Fruit fly (Drosophila melanogaster) whole organism, embryonic: ENCODE results near the gene CG13031.

Experiments
- Atf3 ChIP-seq: fragments of 200-800 bp; sonication (Bioruptor generic); optimal IDR thresholded peaks from 3 replicates; lab custom pipeline; 2016; ENCODE audit warnings: missing biosample characterization, missing genetic modification characterization
- B-H2 ChIP-seq: fragments of 200-800 bp; sonication (Bioruptor generic); optimal IDR thresholded peaks from 2 replicates; lab custom pipeline; 2018; ENCODE audit warnings: missing biosample characterization, mild to moderate bottlenecking, missing genetic modification characterization
- CG10462 ChIP-seq: fragments of 200-800 bp; sonication (Bioruptor generic); optimal IDR thresholded peaks from 2 replicates; lab custom pipeline; 2016; ENCODE audit warnings: missing biosample characterization, missing genetic modification characterization
- CG10543 ChIP-seq: fragments of 200-800 bp; sonication (Bioruptor generic); optimal IDR thresholded peaks from 3 replicates; lab custom pipeline; 2017; ENCODE audit warnings: missing biosample characterization, mild to moderate bottlenecking, missing genetic modification characterization, moderate library complexity
- CG10654 ChIP-seq: fragments of 200-800 bp; sonication (Bioruptor generic); optimal IDR thresholded peaks from 2 replicates; lab custom pipeline; 2016; ENCODE audit warnings: missing biosample characterization, missing genetic modification characterization
- CG12071 ChIP-seq: fragments of 200-800 bp; sonication (Bioruptor generic); optimal IDR thresholded peaks from 3 replicates; lab custom pipeline; 2018; ENCODE audit warnings: missing biosample characterization, mild to moderate bottlenecking, missing genetic modification characterization
- CG1233 ChIP-seq: fragments of 200-800 bp; sonication (Bioruptor generic); optimal IDR thresholded peaks from 4 replicates; lab custom pipeline; 2018; ENCODE audit warnings: missing biosample characterization, mild to moderate bottlenecking, missing genetic modification characterization
- CG12659 ChIP-seq: fragments of 200-800 bp; sonication (Bioruptor generic); optimal IDR thresholded peaks from 3 replicates; lab custom pipeline; 2017; ENCODE audit warnings: mild to moderate bottlenecking, missing biosample characterization, missing genetic modification reagents, missing genetic modification characterization
- CG13296 ChIP-seq: fragments of 200-800 bp; sonication (Bioruptor generic); optimal IDR thresholded peaks from 3 replicates; lab custom pipeline; 2018; ENCODE audit warnings: missing biosample characterization, mild to moderate bottlenecking, missing genetic modification characterization
- CG13424 ChIP-seq: fragments of 200-800 bp; sonication (Bioruptor generic); optimal IDR thresholded peaks from 2 replicates; lab custom pipeline; 2019; ENCODE audit warnings: missing biosample characterization, mild to moderate bottlenecking, missing genetic modification characterization, moderate library complexity
- CG13775 ChIP-seq: fragments of 200-800 bp; sonication (Bioruptor generic); optimal IDR thresholded peaks from 3 replicates; lab custom pipeline; 2017; ENCODE audit warnings: missing biosample characterization, mild to moderate bottlenecking, missing genetic modification characterization
- CG17186 ChIP-seq: fragments of 200-800 bp; sonication (Bioruptor generic); optimal IDR thresholded peaks from 3 replicates; lab custom pipeline; 2017; ENCODE audit warnings: missing biosample characterization, missing genetic modification reagents, missing genetic modification characterization
- CG31365 ChIP-seq: fragments of 200-800 bp; sonication (Bioruptor generic); optimal IDR thresholded peaks from 2 replicates; lab custom pipeline; 2018; ENCODE audit warnings: missing biosample characterization, mild to moderate bottlenecking, missing genetic modification characterization
- CG34224 ChIP-seq: fragments of 200-800 bp; sonication (Bioruptor generic); IDR thresholded peaks from 3 replicates; pipeline ENCODE4 v1.3.6; 2022; ENCODE audit warnings: missing biosample characterization, missing genetic modification characterization; ENCODE audit not compliant: partially characterized antibody
- CG4854 ChIP-seq: fragments of 200-800 bp; sonication (Bioruptor generic); optimal IDR thresholded peaks from 2 replicates; lab custom pipeline; 2016; ENCODE audit warnings: missing biosample characterization, missing genetic modification characterization, inconsistent platforms
- CG7271 ChIP-seq: fragments of 200-800 bp; sonication (Bioruptor generic); optimal IDR thresholded peaks from 2 replicates; lab custom pipeline; 2018; ENCODE audit warnings: missing biosample characterization, mild to moderate bottlenecking, missing genetic modification characterization, moderate library complexity
- CG7786 ChIP-seq: fragments of 200-800 bp; sonication (Bioruptor generic); optimal IDR thresholded peaks from 2 replicates; lab custom pipeline; 2016; ENCODE audit warnings: missing biosample characterization, missing genetic modification characterization
- CG8478 ChIP-seq: fragments of >200 bp; optimal IDR thresholded peaks from 2 replicates; lab custom pipeline; 2018
- CG8944 ChIP-seq: fragments of 200-800 bp; sonication (Bioruptor generic); optimal IDR thresholded peaks from 3 replicates; lab custom pipeline; 2016; ENCODE audit warnings: missing biosample characterization, missing genetic modification characterization
- CG9876 ChIP-seq: fragments of 200-800 bp; sonication (Bioruptor generic); optimal IDR thresholded peaks from 2 replicates; lab custom pipeline; 2016; ENCODE audit warnings: missing biosample characterization, missing genetic modification characterization
- D19A ChIP-seq: fragments of 200-800 bp; optimal IDR thresholded peaks from 3 replicates; lab custom pipeline; 2019; ENCODE audit warnings: missing biosample characterization, mild to moderate bottlenecking, missing genetic modification characterization, moderate library complexity
- Dbx ChIP-seq: fragments of 200-800 bp; sonication (Bioruptor generic); IDR thresholded peaks from 3 replicates; pipeline ENCODE4 v1.3.6; 2022; ENCODE audit warnings: missing biosample characterization, missing genetic modification characterization
- Elba2 ChIP-seq: fragments of 200-800 bp; sonication (Bioruptor generic); optimal IDR thresholded peaks from 3 replicates; lab custom pipeline; 2016; ENCODE audit warnings: missing biosample characterization, missing genetic modification characterization
- Hey ChIP-seq: fragments of 200-800 bp; sonication (Bioruptor generic); optimal IDR thresholded peaks from 3 replicates; lab custom pipeline; 2018; ENCODE audit warnings: missing biosample characterization, mild to moderate bottlenecking, missing genetic modification characterization
- Lpt ChIP-seq: fragments of >200 bp; optimal IDR thresholded peaks from 2 replicates; lab custom pipeline; 2018; ENCODE audit warnings: missing biosample characterization, missing genetic modification characterization
- MTF-1 ChIP-seq: fragments of 200-800 bp; sonication (Bioruptor generic); optimal IDR thresholded peaks from 2 replicates; lab custom pipeline; 2018; ENCODE audit warnings: missing biosample characterization, mild to moderate bottlenecking, missing genetic modification characterization, borderline replicate concordance
- Meics ChIP-seq: fragments of 200-800 bp; sonication (Bioruptor generic); optimal IDR thresholded peaks from 2 replicates; lab custom pipeline; 2017; ENCODE audit warnings: missing biosample characterization, mild to moderate bottlenecking, missing genetic modification characterization
- NK7.1 ChIP-seq: fragments of 200-800 bp; sonication (Bioruptor generic); optimal IDR thresholded peaks from 3 replicates; lab custom pipeline; 2016; ENCODE audit warnings: missing biosample characterization, missing genetic modification characterization
- Nf-YB ChIP-seq: fragments of 200-800 bp; sonication (Bioruptor generic); optimal IDR thresholded peaks from 3 replicates; lab custom pipeline; 2019; ENCODE audit warnings: missing biosample characterization, mild to moderate bottlenecking, missing genetic modification characterization, moderate library complexity
- Oaz ChIP-seq: fragments of 200-800 bp; sonication (Bioruptor generic); IDR thresholded peaks from 2 replicates; pipeline ENCODE4 v1.3.6; 2022; ENCODE audit warnings: missing biosample characterization, missing genetic modification characterization
- Oli ChIP-seq: fragments of 200-800 bp; sonication (Bioruptor generic); optimal IDR thresholded peaks from 2 replicates; lab custom pipeline; 2018; ENCODE audit warnings: missing biosample characterization, mild to moderate bottlenecking, missing genetic modification characterization, moderate library complexity
- Rx ChIP-seq: fragments of 200-800 bp; sonication (Bioruptor generic); IDR thresholded peaks from 2 replicates; pipeline ENCODE4 v1.3.6; 2022; ENCODE audit warnings: missing biosample characterization, missing genetic modification characterization
- TFAM ChIP-seq: fragments of 200-800 bp; sonication (Bioruptor generic); optimal IDR thresholded peaks from 2 replicates; lab custom pipeline; 2017; ENCODE audit warnings: missing biosample characterization, missing genetic modification characterization, inconsistent platforms
- Vsx1 ChIP-seq: fragments of 200-800 bp; sonication (Bioruptor generic); optimal IDR thresholded peaks from 2 replicates; lab custom pipeline; 2017; ENCODE audit warnings: missing biosample characterization, mild to moderate bottlenecking, missing genetic modification characterization, missing genetic modification reagents
- ab ChIP-seq: fragments of 200-800 bp; sonication (Bioruptor generic); optimal IDR thresholded peaks from 2 replicates; lab custom pipeline; 2016; ENCODE audit warnings: missing biosample characterization, missing genetic modification characterization
- amos ChIP-seq: fragments of 200-800 bp; sonication (Bioruptor generic); IDR thresholded peaks from 2 replicates; pipeline ENCODE4 v1.3.6; 2022; ENCODE audit warnings: missing biosample characterization, missing genetic modification characterization; ENCODE audit not compliant: partially characterized antibody
- bab2 ChIP-seq: fragments of 200-800 bp; sonication (Bioruptor generic); optimal IDR thresholded peaks from 2 replicates; lab custom pipeline; 2016; ENCODE audit warnings: missing biosample characterization, missing genetic modification characterization
- bigmax ChIP-seq: fragments of 200-800 bp; sonication (Bioruptor generic); optimal IDR thresholded peaks from 2 replicates; lab custom pipeline; 2018; ENCODE audit warnings: missing biosample characterization, mild to moderate bottlenecking, missing genetic modification characterization
- chn ChIP-seq: fragments of 200-800 bp; sonication (Bioruptor generic); optimal IDR thresholded peaks from 2 replicates; lab custom pipeline; 2016; ENCODE audit warnings: missing biosample characterization, missing genetic modification characterization
- exex ChIP-seq: fragments of 200-800 bp; sonication (Bioruptor generic); optimal IDR thresholded peaks from 4 replicates; lab custom pipeline; 2018; ENCODE audit warnings: missing biosample characterization, mild to moderate bottlenecking, missing genetic modification characterization, moderate library complexity
- gem ChIP-seq: fragments of 200-800 bp; sonication (Bioruptor generic); optimal IDR thresholded peaks from 2 replicates; lab custom pipeline; 2019; ENCODE audit warnings: missing biosample characterization, mild to moderate bottlenecking, missing genetic modification characterization, moderate library complexity
- grau ChIP-seq: fragments of 200-800 bp; optimal IDR thresholded peaks from 3 replicates; lab custom pipeline; 2019; ENCODE audit warnings: missing biosample characterization, mild to moderate bottlenecking, missing genetic modification characterization, moderate library complexity
- h ChIP-seq: fragments of >200 bp; optimal IDR thresholded peaks from 2 replicates; lab custom pipeline; 2017
- jumu ChIP-seq: fragments of 200-800 bp; sonication (Bioruptor generic); optimal IDR thresholded peaks from 3 replicates; lab custom pipeline; 2016; ENCODE audit warnings: missing biosample characterization, missing genetic modification characterization
- lov ChIP-seq, 2 experiments: fragments of 200-800 bp in 1 of 2; fragments of >200 bp in 1 of 2; sonication (Bioruptor generic) in 1 of 2; IDR thresholded peaks in 1 of 2; optimal IDR thresholded peaks in 1 of 2; 2 replicates in 1 of 2; 3 replicates in 1 of 2; pipeline versions ENCODE4 v1.3.6 to Lab custom; 2017 to 2022; ENCODE audit warnings: missing biosample characterization in 1 of 2, missing genetic modification characterization in 1 of 2
- peb ChIP-seq: fragments of 200-800 bp; sonication (Bioruptor generic); IDR thresholded peaks from 2 replicates; pipeline ENCODE4 v1.3.6; 2022; ENCODE audit warnings: missing biosample characterization, missing genetic modification characterization
- ro ChIP-seq: fragments of 200-800 bp; sonication (Bioruptor generic); IDR thresholded peaks from 2 replicates; pipeline ENCODE4 v1.3.6; 2022; ENCODE audit warnings: missing biosample characterization, missing genetic modification characterization
- sisA ChIP-seq: fragments of 200-800 bp; sonication (Bioruptor generic); IDR thresholded peaks from 2 replicates; pipeline ENCODE4 v1.3.6; 2022; ENCODE audit warnings: missing biosample characterization, missing genetic modification characterization
- tap ChIP-seq: fragments of 200-800 bp; optimal IDR thresholded peaks from 3 replicates; lab custom pipeline; 2019; ENCODE audit warnings: missing biosample characterization, mild to moderate bottlenecking, missing genetic modification characterization, moderate library complexity
- wdn ChIP-seq: fragments of 200-800 bp; sonication (Bioruptor generic); IDR thresholded peaks from 2 replicates; pipeline ENCODE4 v1.3.6; 2022; ENCODE audit warnings: missing biosample characterization, missing genetic modification characterization
- zen ChIP-seq: fragments of 200-800 bp; sonication (Bioruptor generic); optimal IDR thresholded peaks from 3 replicates; lab custom pipeline; 2018; ENCODE audit warnings: missing biosample characterization, mild to moderate bottlenecking, missing genetic modification characterization, moderate library complexity

The CG13031 gene

DNA sequence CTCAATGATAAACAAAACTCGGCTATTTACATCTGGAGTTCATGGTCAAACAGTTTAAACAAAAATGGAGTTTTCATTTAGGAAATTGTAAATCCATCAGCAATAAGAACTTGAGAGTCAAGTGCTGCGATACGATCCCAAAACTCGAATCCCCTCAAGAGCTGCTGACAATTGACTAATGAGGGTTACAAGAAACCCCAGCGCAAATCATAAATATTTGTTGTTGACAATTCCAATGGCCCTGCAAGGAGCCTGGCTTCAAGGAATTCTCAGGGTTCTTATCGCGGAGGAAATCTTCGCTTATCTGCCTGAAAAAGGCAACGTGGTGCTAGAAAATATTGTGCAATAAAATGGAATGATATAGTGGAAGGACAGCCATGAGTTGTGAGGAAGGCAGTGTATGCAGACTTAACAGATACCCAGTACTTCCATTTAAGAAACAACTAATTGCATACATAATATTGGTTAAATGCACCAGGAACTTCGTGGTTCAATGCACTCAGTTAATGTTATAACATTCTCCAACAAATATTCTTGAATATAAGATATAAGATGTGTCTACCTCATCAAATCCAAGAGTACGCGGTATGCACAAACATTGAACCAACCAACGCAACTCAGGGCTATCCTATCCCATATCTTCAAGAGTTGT, 43.5 kb downstream of the CG13031 start (continued):
- TF ChIP-seq CG8478 (lab: Kevin White, UChicago) (no peak), Oli (peak; percentile 50), B-H2 (GFP tag; lab: Kevin White, UChicago) (no peak), bigmax (GFP tag; lab: Kevin White, UChicago) (no peak), CG13775 (GFP tag; lab: Kevin White, UChicago) (peak; percentile 15), D19A (tag; lab: Kevin White, UChicago) (peak; percentile 43), zen (tag; lab: Kevin White, UChicago) (peak; percentile 74), amos (GFP tag; lab: Robert Waterston, UW) (no peak), CG8944 (GFP tag; lab: Kevin White, UChicago) (no peak), ro (GFP tag; lab: Robert Waterston, UW) (no peak), CG34224 (GFP tag; lab: Robert Waterston, UW) (no peak), jumu (peak; percentile 14), CG10462 (GFP tag; lab: Kevin White, UChicago) (no peak), MTF-1 (GFP tag; lab: Kevin White, UChicago) (no peak), wdn (no peak), CG7786 (GFP tag; lab: Kevin White, UChicago) (no peak), Meics (GFP tag; lab: Kevin White, UChicago) (no peak), h (no peak), Vsx1 (no peak), peb (GFP tag; lab: Robert Waterston, UW) (no peak), CG17186 (GFP tag; lab: Kevin White, UChicago) (no peak), CG12659 (GFP tag; lab: Kevin White, UChicago) (no peak), CG1233 (GFP tag; lab: Kevin White, UChicago) (peak; percentile 44), ab (GFP tag; lab: Kevin White, UChicago) (no peak), lov (optimal IDR thresholded peaks at IDR 0.05; lab: Kevin White, UChicago) (no peak), lov (GFP tag; IDR thresholded peaks at IDR 0.05; lab: Robert Waterston, UW) (no peak), CG13296 (GFP tag; lab: Kevin White, UChicago) (no peak), Oaz (no peak), Atf3 (GFP tag; lab: Kevin White, UChicago) (peak; percentile 18), Hey (tag; lab: Kevin White, UChicago) (no peak), chn (GFP tag; lab: Kevin White, UChicago) (no peak), CG9876 (GFP tag; lab: Kevin White, UChicago) (no peak), bab2 (GFP tag; lab: Kevin White, UChicago) (peak; percentile 23), Dbx (GFP tag; lab: Robert Waterston, UW) (no peak), NK7.1 (GFP tag; lab: Kevin White, UChicago) (peak; percentile 22), grau (peak; percentile 28), CG12071 (GFP tag; lab: Kevin White, UChicago) (no peak), CG10543 (GFP tag; lab: Kevin White, UChicago) (no peak), CG4854 (GFP tag; lab: Kevin White, UChicago) (no peak), Elba2 (GFP tag; lab: Kevin White, UChicago) (no peak), CG13424 (tag; lab: Kevin White, UChicago) (peak; percentile 4), gem (tag; lab: Kevin White, UChicago) (peak; percentile 68), CG10654 (GFP tag; lab: Kevin White, UChicago) (peak; percentile 26), exex (tag; lab: Kevin White, UChicago) (no peak), sisA (GFP tag; lab: Robert Waterston, UW) (no peak), CG7271 (tag; lab: Kevin White, UChicago) (peak; percentile 31), TFAM (no peak), Nf-YB (GFP tag; lab: Kevin White, UChicago) (no peak), Lpt (no peak), Rx (0 out of 2 replicates have a peak, but pooled peaks have one; percentile 22), tap (peak; percentile 19), CG31365 (tag; lab: Kevin White, UChicago) (no peak)
